Worm (Caenorhabditis elegans) whole organism, midembryonic: ENCODE data around the gene lips-2.

Experiments used
- cog-1 ChIP-seq: sonication (generic microtip); optimal IDR thresholded peaks from 2 replicates; lab custom pipeline; 2016; ENCODE audit warnings: missing genetic modification characterization, missing compliant biosample characterization
- flt-1 ChIP-seq: fragments of 200-800 bp; sonication (Bioruptor generic); IDR thresholded peaks from 2 replicates; pipeline ENCODE4 v1.3.6; 2022; ENCODE audit warnings: missing genetic modification characterization, missing compliant biosample characterization
- ztf-29 ChIP-seq: fragments of 200-800 bp; sonication (Bioruptor generic); IDR thresholded peaks from 2 replicates; pipeline ENCODE4 v1.3.6; 2022; ENCODE audit warnings: missing genetic modification reagents, missing genetic modification characterization, missing compliant biosample characterization

DNA sequence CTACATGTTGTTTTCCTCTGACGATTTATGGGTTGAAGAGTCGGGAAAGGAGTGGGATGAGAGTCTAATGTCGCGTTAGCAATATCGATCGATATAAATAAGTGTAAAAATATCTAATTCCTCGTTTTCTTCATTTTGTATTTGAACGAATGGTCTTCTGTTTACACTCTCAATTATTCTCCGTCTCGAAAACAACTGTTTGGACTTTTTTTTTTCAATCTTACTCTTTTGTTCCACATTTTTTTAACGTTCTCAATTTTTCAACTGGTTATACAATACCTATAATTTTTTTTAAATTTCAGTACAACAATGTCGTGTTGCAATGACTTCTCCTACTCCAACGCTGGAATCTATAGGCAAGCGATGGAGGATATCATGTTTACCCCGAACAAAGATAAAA, 35.8 kb downstream of the lips-2 start, which contains the start of gene F17A2.13:
- no peak for TF ChIP-seq ztf-29 (GFP tag; lab: Robert Waterston, UW)
- no peak for TF ChIP-seq cog-1 (tag; lab: Kevin White, UChicago)
- TF ChIP-seq flt-1 = no peak
